Worm (Caenorhabditis elegans) whole organism, L1 larva: ENCODE data around the gene sorb-1.
A peak's percentile ranks its signal among the peaks of the same experiment; 100 is the strongest.

Experiments used
- C04F5.9 ChIP-seq: sonication (generic microtip); optimal IDR thresholded peaks from 2 replicates; lab custom pipeline; 2016; ENCODE audit warnings: missing genetic modification characterization, missing compliant biosample characterization
- C16A3.4 ChIP-seq: fragments of 150-350 bp; optimal IDR thresholded peaks from 2 replicates; lab custom pipeline; 2014; ENCODE audit warnings: missing biosample characterization, missing genetic modification characterization
- Y116A8C.19 ChIP-seq: sonication (generic microtip); optimal IDR thresholded peaks from 2 replicates; lab custom pipeline; 2016; ENCODE audit warnings: missing compliant biosample characterization, missing genetic modification characterization, borderline replicate concordance
- ceh-63 ChIP-seq: fragments of 200-800 bp; sonication (Bioruptor generic); optimal IDR thresholded peaks from 2 replicates; lab custom pipeline; 2018; ENCODE audit warnings: mild to moderate bottlenecking, missing genetic modification characterization, missing compliant biosample characterization
- ceh-8 ChIP-seq: fragments of 200-800 bp; sonication (Bioruptor generic); optimal IDR thresholded peaks from 2 replicates; lab custom pipeline; 2018; ENCODE audit warnings: mild to moderate bottlenecking, missing genetic modification characterization, moderate library complexity, missing compliant biosample characterization
- ceh-82 ChIP-seq, 3 experiments: fragments of 150-350 bp in 1 of 3; sonication (generic microtip) in 2 of 3; optimal IDR thresholded peaks; 2 replicates each; lab custom pipeline; 2014 to 2017; ENCODE audit warnings: missing biosample characterization in 3 of 3, missing genetic modification characterization in 3 of 3
- ceh-88 ChIP-seq: fragments of 200-800 bp; sonication (Bioruptor generic); IDR thresholded peaks from 2 replicates; pipeline ENCODE4 v1.3.6; 2022; ENCODE audit warnings: missing genetic modification characterization, missing compliant biosample characterization
- ceh-90 ChIP-seq: sonication (generic microtip); optimal IDR thresholded peaks from 2 replicates; lab custom pipeline; 2016; ENCODE audit warnings: missing genetic modification characterization, missing compliant biosample characterization
- dsc-1 ChIP-seq: sonication (generic microtip); optimal IDR thresholded peaks from 2 replicates; lab custom pipeline; 2016; ENCODE audit warnings: mild to moderate bottlenecking, missing genetic modification characterization, missing compliant biosample characterization
- efl-1 ChIP-seq, 4 experiments: fragments of 150-350 bp; optimal IDR thresholded peaks in 3 of 4; peaks in 1 of 4; 1 replicate in 1 of 4; 2 replicates in 3 of 4; lab custom pipeline; 2014; ENCODE audit warnings: missing biosample characterization in 2 of 4, missing genetic modification characterization in 2 of 4, missing genetic modification reagents in 2 of 4
- efl-3 ChIP-seq: fragments of 200-800 bp; sonication (Bioruptor generic); optimal IDR thresholded peaks from 2 replicates; lab custom pipeline; 2018; ENCODE audit warnings: mild to moderate bottlenecking, missing genetic modification characterization, missing compliant biosample characterization
- elt-2 ChIP-seq: sonication (generic microtip); optimal IDR thresholded peaks from 2 replicates; lab custom pipeline; 2016; ENCODE audit warnings: missing genetic modification characterization, mild to moderate bottlenecking, inconsistent platforms, missing compliant biosample characterization, missing genetic modification reagents
- elt-3 ChIP-seq, 6 experiments: fragments of 150-350 bp in 1 of 6; sonication (generic microtip); optimal IDR thresholded peaks; 2 replicates each; lab custom pipeline; 2017 to 2018; ENCODE audit warnings: missing biosample characterization in 6 of 6, missing genetic modification characterization in 6 of 6, inconsistent platforms in 1 of 6
- fkh-10 ChIP-seq: sonication (generic microtip); optimal IDR thresholded peaks from 2 replicates; lab custom pipeline; 2017; ENCODE audit warnings: missing biosample characterization, missing genetic modification reagents, missing genetic modification characterization
- fkh-8 ChIP-seq: sonication (generic microtip); optimal IDR thresholded peaks from 2 replicates; lab custom pipeline; 2016; ENCODE audit warnings: mild to moderate bottlenecking, missing genetic modification characterization, missing compliant biosample characterization
- grh-1 ChIP-seq: fragments of 200-800 bp; sonication (Bioruptor generic); IDR thresholded peaks from 2 replicates; pipeline ENCODE4 v1.3.6; 2022; ENCODE audit warnings: missing genetic modification reagents, missing genetic modification characterization, missing compliant biosample characterization
- hpl-2 ChIP-seq: fragments of 150-350 bp; optimal IDR thresholded peaks from 2 replicates; lab custom pipeline; 2014; ENCODE audit warnings: missing biosample characterization, missing genetic modification reagents, missing genetic modification characterization
- irx-1 ChIP-seq: sonication (generic microtip); optimal IDR thresholded peaks from 2 replicates; lab custom pipeline; 2016; ENCODE audit warnings: missing genetic modification characterization, missing compliant biosample characterization
- lin-13 ChIP-seq: fragments of 150-350 bp; optimal IDR thresholded peaks from 2 replicates; lab custom pipeline; 2014; ENCODE audit warnings: missing biosample characterization, missing genetic modification reagents, missing genetic modification characterization
- lin-14 ChIP-seq: fragments of 200-800 bp; sonication (Bioruptor generic); optimal IDR thresholded peaks from 2 replicates; lab custom pipeline; 2018; ENCODE audit warnings: mild to moderate bottlenecking, missing genetic modification characterization, moderate library complexity, missing compliant biosample characterization
- lin-35 ChIP-seq, 2 experiments: fragments of 150-350 bp; optimal IDR thresholded peaks; 2 replicates each; lab custom pipeline; 2014; ENCODE audit warnings: missing biosample characterization in 2 of 2, missing genetic modification characterization in 2 of 2, missing genetic modification reagents in 2 of 2
- lsy-2 ChIP-seq, 2 experiments: fragments of 150-350 bp; optimal IDR thresholded peaks; 2 replicates each; lab custom pipeline; 2014; ENCODE audit warnings: missing biosample characterization in 2 of 2, missing genetic modification characterization in 2 of 2
- mab-9 ChIP-seq: fragments of 200-800 bp; sonication (Bioruptor generic); IDR thresholded peaks from 2 replicates; pipeline ENCODE4 v1.3.6; 2022; ENCODE audit warnings: missing genetic modification reagents, missing genetic modification characterization, missing compliant biosample characterization
- mep-1 ChIP-seq: fragments of 150-350 bp; optimal IDR thresholded peaks from 2 replicates; lab custom pipeline; 2014; ENCODE audit warnings: missing biosample characterization, missing genetic modification characterization
- nhr-237 ChIP-seq: fragments of 150-350 bp; optimal IDR thresholded peaks from 2 replicates; lab custom pipeline; 2014; ENCODE audit warnings: missing biosample characterization, missing genetic modification characterization
- nhr-28 ChIP-seq: fragments of 150-350 bp; optimal IDR thresholded peaks from 2 replicates; lab custom pipeline; 2014; ENCODE audit warnings: missing biosample characterization, missing genetic modification characterization
- nhr-47 ChIP-seq: sonication (generic microtip); optimal IDR thresholded peaks from 2 replicates; lab custom pipeline; 2016; ENCODE audit warnings: mild to moderate bottlenecking, missing genetic modification characterization, moderate library complexity, missing compliant biosample characterization
- nhr-71 ChIP-seq: sonication (generic microtip); optimal IDR thresholded peaks from 2 replicates; lab custom pipeline; 2016; ENCODE audit warnings: mild to moderate bottlenecking, missing genetic modification characterization, moderate library complexity, missing compliant biosample characterization
- nhr-76 ChIP-seq: sonication (generic microtip); optimal IDR thresholded peaks from 2 replicates; lab custom pipeline; 2017; ENCODE audit warnings: missing biosample characterization, missing genetic modification characterization
- nhr-85 ChIP-seq: sonication (generic microtip); peaks from one replicate; lab custom pipeline; 2016; ENCODE audit warnings: missing genetic modification characterization, inconsistent platforms, missing compliant biosample characterization
- nhr-90 ChIP-seq: sonication (generic microtip); optimal IDR thresholded peaks from 2 replicates; lab custom pipeline; 2016; ENCODE audit warnings: mild to moderate bottlenecking, missing genetic modification characterization, missing compliant biosample characterization; ENCODE audit not compliant: poor library complexity
- pqm-1 ChIP-seq: sonication (generic microtip); optimal IDR thresholded peaks from 3 replicates; lab custom pipeline; 2017; ENCODE audit warnings: missing biosample characterization, missing genetic modification characterization
- rnt-1 ChIP-seq: sonication (generic microtip); optimal IDR thresholded peaks from 2 replicates; lab custom pipeline; 2016; ENCODE audit warnings: mild to moderate bottlenecking, missing genetic modification characterization, moderate library complexity, missing compliant biosample characterization
- skn-1 ChIP-seq: fragments of 150-350 bp; optimal IDR thresholded peaks from 2 replicates; lab custom pipeline; 2014; ENCODE audit warnings: missing biosample characterization, missing genetic modification characterization
- sox-4 ChIP-seq: sonication (generic microtip); optimal IDR thresholded peaks from 2 replicates; lab custom pipeline; 2016; ENCODE audit warnings: missing genetic modification characterization, missing compliant biosample characterization
- sup-37 ChIP-seq: fragments of 200-800 bp; sonication (Bioruptor generic); optimal IDR thresholded peaks from 2 replicates; lab custom pipeline; 2018; ENCODE audit warnings: mild to moderate bottlenecking, missing genetic modification characterization, missing compliant biosample characterization
- tbx-2 ChIP-seq: sonication (generic microtip); optimal IDR thresholded peaks from 2 replicates; lab custom pipeline; 2016; ENCODE audit warnings: missing genetic modification characterization, missing compliant biosample characterization
- unc-130 ChIP-seq: fragments of 150-350 bp; optimal IDR thresholded peaks from 2 replicates; lab custom pipeline; 2017; ENCODE audit warnings: missing biosample characterization, missing genetic modification characterization, inconsistent platforms
- unc-62 ChIP-seq: fragments of 150-350 bp; optimal IDR thresholded peaks from 2 replicates; lab custom pipeline; 2014; ENCODE audit warnings: missing biosample characterization, missing genetic modification reagents, missing genetic modification characterization
- unc-86 ChIP-seq: sonication (generic microtip); optimal IDR thresholded peaks from 2 replicates; lab custom pipeline; 2016; ENCODE audit warnings: missing genetic modification characterization, missing compliant biosample characterization
- vab-15 ChIP-seq: sonication (generic microtip); optimal IDR thresholded peaks from 2 replicates; lab custom pipeline; 2017; ENCODE audit warnings: missing genotype, mild to moderate bottlenecking, missing genetic modification characterization, missing compliant biosample characterization
- ztf-4 ChIP-seq: fragments of 150-350 bp; optimal IDR thresholded peaks from 2 replicates; lab custom pipeline; 2014; ENCODE audit warnings: missing biosample characterization, missing genetic modification characterization

sorb-1 gene

ce11 chrIV:13750033-13750432 is at the start of gene sorb-1:
TSS of gene sorb-1 (plus strand) at chrIV:13750333.
- no peak for TF ChIP-seq ceh-8 (GFP tag; lab: Kevin White, UChicago)
- TF ChIP-seq unc-86 (tag; lab: Kevin White, UChicago), result no peak

- TF ChIP-seq mep-1 (tag; lab: Kevin White, UChicago) (no peak), sox-4 (no peak), ztf-4 (tag; lab: Kevin White, UChicago) (no peak), nhr-47 (tag; lab: Kevin White, UChicago) (no peak), efl-3 (GFP tag; lab: Kevin White, UChicago) (no peak), nhr-85 (tag; lab: Kevin White, UChicago) (no peak), fkh-8 (tag; lab: Kevin White, UChicago) (no peak), ceh-8 (GFP tag; lab: Kevin White, UChicago) (no peak), rnt-1 (tag; lab: Kevin White, UChicago) (no peak), irx-1 (tag; lab: Kevin White, UChicago) (no peak), lsy-2 (tag; optimal IDR thresholded peaks at IDR 0.05; lab: Kevin White, UChicago) (no peak), ceh-90 (no peak)
Observed at ce11 chrIV:13700847-13701246, 49.3 kb upstream of the sorb-1 start.

DNA sequence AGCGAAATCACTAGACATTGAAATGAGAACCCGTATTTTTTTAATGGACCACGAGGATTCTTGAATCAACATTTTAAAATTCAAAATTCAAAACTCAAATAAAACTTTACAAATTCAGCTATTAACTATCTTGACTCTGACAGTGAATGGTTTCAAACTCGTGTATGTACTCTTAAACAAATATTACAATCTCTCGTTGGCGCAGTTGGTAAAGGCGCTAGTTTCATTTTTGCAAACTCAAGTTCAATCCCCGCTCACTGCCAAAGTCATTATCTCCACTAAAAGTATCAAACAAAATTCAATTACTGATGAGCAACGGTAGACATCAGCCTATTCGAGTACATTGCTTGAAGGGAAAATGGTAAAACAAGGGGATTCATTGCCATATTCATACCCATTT is 48.7 kb upstream of the sorb-1 start:
- no peak for TF ChIP-seq efl-1 (optimal IDR thresholded peaks at IDR 0.05; lab: Kevin White, UChicago)
- TF ChIP-seq efl-1 (GFP tag; optimal IDR thresholded peaks at IDR 0.05 in 1 of 2; lab: Kevin White, UChicago), result peak in 1 of 2 experiments; percentile 10
- no peak for TF ChIP-seq ceh-8 (GFP tag; lab: Kevin White, UChicago)
- TF ChIP-seq lin-35 (GFP tag; optimal IDR thresholded peaks at IDR 0.05; lab: Kevin White, UChicago), result peak in 1 of 2 experiments; percentile 12
- TF ChIP-seq nhr-90 (tag; lab: Kevin White, UChicago), result peak; percentile 3

- TF ChIP-seq ceh-63 (GFP tag; lab: Kevin White, UChicago), result no peak
- TF ChIP-seq vab-15 (tag; lab: Kevin White, UChicago), result no peak
- TF ChIP-seq lin-14 (GFP tag; lab: Kevin White, UChicago), result peak; percentile 2
- TF ChIP-seq nhr-76 (tag; lab: Kevin White, UChicago), result no peak
- peak; percentile 53; the same call in 1 of the 2 replicates for TF ChIP-seq mab-9 (GFP tag; lab: Robert Waterston, UW)
Observed at ce11 chrIV:13702681-13703080, 47.5 kb upstream of the sorb-1 start.

DNA sequence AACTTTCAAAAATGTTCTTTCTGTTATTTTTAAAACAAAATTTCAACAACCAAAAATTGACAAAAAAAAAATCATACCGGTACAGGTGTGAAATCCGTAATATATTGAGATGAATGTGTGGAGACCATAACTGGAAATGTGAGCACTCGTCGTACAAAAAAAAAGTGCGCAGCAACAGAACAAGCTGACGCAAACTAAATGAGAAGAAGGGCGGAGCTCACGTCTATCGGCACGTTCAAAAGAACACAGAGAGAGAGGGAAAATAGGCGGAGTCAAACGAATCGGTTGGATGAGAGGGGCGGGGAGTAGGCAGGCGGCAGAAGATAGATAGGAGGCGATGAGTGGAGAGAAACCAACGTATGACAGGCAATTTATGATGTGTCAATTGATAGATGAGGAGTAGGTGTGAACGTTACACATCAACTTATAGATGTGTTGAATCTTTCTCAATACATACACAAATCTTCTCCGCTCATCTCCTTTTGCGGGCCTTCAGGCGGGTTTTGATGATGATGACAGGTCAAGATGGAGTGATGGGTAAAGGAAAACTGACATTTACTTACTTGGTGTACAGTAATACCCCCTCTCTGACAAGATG is 46.2 kb upstream of the sorb-1 start, which contains the start of gene tlp-1:
TSS of gene tlp-1 (minus strand) at position 255 of the 598 bp plus-strand sequence.
- TF ChIP-seq nhr-28 (tag; lab: Kevin White, UChicago) (no peak), unc-62 (GFP tag; lab: Kevin White, UChicago) (peak; percentile 52), fkh-10 (GFP tag; lab: Kevin White, UChicago) (no peak), ceh-88 (GFP tag; lab: Robert Waterston, UW) (no peak), Y116A8C.19 (tag; lab: Kevin White, UChicago) (no peak), elt-2 (tag; lab: Kevin White, UChicago) (peak; percentile 13), tbx-2 (tag; lab: Kevin White, UChicago) (peak; percentile 90), C04F5.9 (tag; lab: Kevin White, UChicago) (no peak), nhr-71 (tag; lab: Kevin White, UChicago) (peak; percentile 62), pqm-1 (no peak), sup-37 (no peak), mab-9 (GFP tag; lab: Robert Waterston, UW) (peak; percentile 77), ceh-82 (tag; optimal IDR thresholded peaks at IDR 0.05; lab: Kevin White, UChicago) (peak in 1 of 3 experiments; percentile 24), skn-1 (tag; lab: Kevin White, UChicago) (no peak), C16A3.4 (no peak), grh-1 (peak; percentile 61), nhr-47 (tag; lab: Kevin White, UChicago) (peak; percentile 18), unc-130 (peak; percentile 65), dsc-1 (no peak), efl-3 (GFP tag; lab: Kevin White, UChicago) (peak; percentile 13), lin-13 (GFP tag; lab: Kevin White, UChicago) (peak; percentile 12), hpl-2 (no peak), nhr-237 (tag; lab: Kevin White, UChicago) (no peak), rnt-1 (tag; lab: Kevin White, UChicago) (peak; percentile 64), nhr-76 (tag; lab: Kevin White, UChicago) (no peak), irx-1 (tag; lab: Kevin White, UChicago) (peak; percentile 46), elt-3 (tag; optimal IDR thresholded peaks at IDR 0.05; lab: Kevin White, UChicago) (peak in 4 of 6 experiments; percentile 47 to 86 (median 66))
